Fruit fly (Drosophila melanogaster) whole organism, prepupa: ENCODE measurements around the gene CG17109.

Experiments
- CG10631 ChIP-seq: fragments of 200-800 bp; sonication (Bioruptor generic); optimal IDR thresholded peaks from 2 replicates; lab custom pipeline; 2016; ENCODE audit warnings: missing biosample characterization, missing genetic modification characterization
- CG15336 ChIP-seq: fragments of 200-800 bp; sonication (Bioruptor generic); IDR thresholded peaks from 2 replicates; pipeline ENCODE4 v1.3.6; 2022; ENCODE audit warnings: missing biosample characterization, missing genetic modification characterization
- CG4318 ChIP-seq: fragments of 200-800 bp; sonication (Bioruptor generic); optimal IDR thresholded peaks from 3 replicates; lab custom pipeline; 2017; ENCODE audit warnings: missing biosample characterization, mild to moderate bottlenecking, missing genetic modification characterization
- CG6163 ChIP-seq: fragments of 200-800 bp; sonication (Bioruptor generic); IDR thresholded peaks from 3 replicates; pipeline ENCODE4 v1.3.6; 2022; ENCODE audit warnings: missing biosample characterization, missing genetic modification characterization
- CG8632 ChIP-seq: fragments of 200-800 bp; sonication (Bioruptor generic); optimal IDR thresholded peaks from 3 replicates; lab custom pipeline; 2016; ENCODE audit warnings: missing biosample characterization, missing genetic modification characterization
- CG9139 ChIP-seq: fragments of 200-800 bp; sonication (Bioruptor generic); optimal IDR thresholded peaks from 3 replicates; lab custom pipeline; 2017; ENCODE audit warnings: missing biosample characterization, mild to moderate bottlenecking, missing genetic modification characterization
- Eip75B ChIP-seq: fragments of 200-800 bp; sonication (Bioruptor generic); optimal IDR thresholded peaks from 3 replicates; lab custom pipeline; 2016; ENCODE audit warnings: missing biosample characterization, missing genetic modification characterization
- achi ChIP-seq: fragments of 200-800 bp; sonication (Bioruptor generic); optimal IDR thresholded peaks from 3 replicates; lab custom pipeline; 2016; ENCODE audit warnings: missing biosample characterization, missing genetic modification characterization
- dac ChIP-seq: fragments of 200-800 bp; sonication (Bioruptor generic); optimal IDR thresholded peaks from 2 replicates; lab custom pipeline; 2017; ENCODE audit warnings: missing biosample characterization, mild to moderate bottlenecking, missing genetic modification characterization

The CG17109 gene

DNA sequence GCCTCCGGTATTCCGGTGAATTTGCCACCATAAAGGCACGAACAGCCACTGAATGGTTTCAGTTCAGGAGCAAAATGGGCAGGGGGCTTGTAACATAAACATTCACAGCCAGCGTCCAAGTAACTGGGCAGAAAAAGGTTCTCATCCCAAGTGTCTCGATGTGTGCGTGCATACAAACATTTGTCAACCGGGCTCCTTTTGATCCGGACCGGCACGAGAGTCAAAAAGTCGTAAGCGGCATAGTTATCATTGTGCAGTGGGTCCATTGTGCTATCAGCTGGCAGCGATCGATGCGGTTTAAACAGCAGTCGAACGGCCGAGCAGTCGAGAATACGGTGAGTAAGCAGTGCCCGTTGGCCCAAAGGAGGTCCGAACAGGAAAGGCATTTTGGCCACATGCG lies 50.2 kb downstream of the CG17109 start:
- no peak for TF ChIP-seq CG4318
- no peak for TF ChIP-seq achi (GFP tag; lab: Kevin White, UChicago)
- no peak for TF ChIP-seq dac (GFP tag; lab: Kevin White, UChicago)
- TF ChIP-seq CG10631: no peak
- no peak for TF ChIP-seq CG9139 (GFP tag; lab: Kevin White, UChicago)
- no peak for TF ChIP-seq CG15336 (GFP tag; lab: Robert Waterston, UW)
- no peak for TF ChIP-seq CG6163 (GFP tag; lab: Robert Waterston, UW)
- no peak for TF ChIP-seq Eip75B
- no peak for TF ChIP-seq CG8632 (GFP tag; lab: Kevin White, UChicago)
